Worm (Caenorhabditis elegans) whole organism, late embryonic: Measurements from ENCODE around the gene dlg-1.

Experiments
- C38D4.7 ChIP-seq: fragments of 200-800 bp; sonication (Bioruptor generic); optimal IDR thresholded peaks from 2 replicates; lab custom pipeline; 2018; ENCODE audit warnings: mild to moderate bottlenecking, missing genetic modification characterization, moderate library complexity, missing compliant biosample characterization
- F13H6.1 ChIP-seq: sonication (generic microtip); optimal IDR thresholded peaks from 2 replicates; lab custom pipeline; 2016; ENCODE audit warnings: missing genetic modification characterization, missing compliant biosample characterization
- K09A11.1 ChIP-seq: sonication (generic microtip); optimal IDR thresholded peaks from 2 replicates; lab custom pipeline; 2017; ENCODE audit warnings: antibody characterized with exemption, mild to moderate bottlenecking, missing genetic modification characterization, missing compliant biosample characterization; ENCODE audit not compliant: insufficient read depth
- T23F11.4 ChIP-seq: fragments of 200-800 bp; sonication (Bioruptor generic); optimal IDR thresholded peaks from 2 replicates; lab custom pipeline; 2018; ENCODE audit warnings: mild to moderate bottlenecking, missing genetic modification characterization, missing compliant biosample characterization
- ama-1 ChIP-seq: fragments of 150-350 bp; optimal IDR thresholded peaks from 2 replicates; lab custom pipeline; 2014
- ceh-18 ChIP-seq: sonication (generic microtip); optimal IDR thresholded peaks from 2 replicates; lab custom pipeline; 2016; ENCODE audit warnings: missing genetic modification characterization, missing compliant biosample characterization
- ceh-19 ChIP-seq: fragments of 200-800 bp; sonication (Bioruptor generic); optimal IDR thresholded peaks from 2 replicates; lab custom pipeline; 2018; ENCODE audit warnings: mild to moderate bottlenecking, missing genetic modification characterization, missing compliant biosample characterization
- ceh-2 ChIP-seq: sonication (generic microtip); optimal IDR thresholded peaks from 2 replicates; lab custom pipeline; 2016; ENCODE audit warnings: missing genotype, missing genetic modification characterization, missing compliant biosample characterization
- ceh-30 ChIP-seq: fragments of 150-350 bp; optimal IDR thresholded peaks from 2 replicates; lab custom pipeline; 2014; ENCODE audit warnings: missing biosample characterization, missing genetic modification characterization
- ceh-34 ChIP-seq: sonication (generic microtip); optimal IDR thresholded peaks from 2 replicates; lab custom pipeline; 2016; ENCODE audit warnings: mild to moderate bottlenecking, missing genetic modification characterization, missing compliant biosample characterization
- ceh-9 ChIP-seq: sonication (generic microtip); optimal IDR thresholded peaks from 2 replicates; lab custom pipeline; 2016; ENCODE audit warnings: mild to moderate bottlenecking, missing genetic modification characterization, inconsistent platforms, missing compliant biosample characterization
- che-1 ChIP-seq: sonication (generic microtip); optimal IDR thresholded peaks from 2 replicates; lab custom pipeline; 2016; ENCODE audit warnings: mild to moderate bottlenecking, missing genetic modification characterization, missing compliant biosample characterization
- dmd-4 ChIP-seq: sonication (generic microtip); optimal IDR thresholded peaks from 2 replicates; lab custom pipeline; 2016; ENCODE audit warnings: borderline replicate concordance, missing genetic modification characterization, missing compliant biosample characterization
- dve-1 ChIP-seq: sonication (generic microtip); optimal IDR thresholded peaks from 2 replicates; lab custom pipeline; 2017; ENCODE audit warnings: antibody characterized with exemption, mild to moderate bottlenecking, missing genetic modification characterization, missing compliant biosample characterization
- elt-2 ChIP-seq: sonication (generic microtip); optimal IDR thresholded peaks from 2 replicates; lab custom pipeline; 2016; ENCODE audit warnings: missing genetic modification reagents, missing genetic modification characterization, missing compliant biosample characterization
- elt-4 ChIP-seq: sonication (generic microtip); optimal IDR thresholded peaks from 2 replicates; lab custom pipeline; 2016; ENCODE audit warnings: missing genetic modification characterization, missing compliant biosample characterization
- fkh-10 ChIP-seq: fragments of 150-350 bp; optimal IDR thresholded peaks from 2 replicates; lab custom pipeline; 2014; ENCODE audit warnings: missing biosample characterization, missing genetic modification reagents, missing genetic modification characterization
- fkh-6 ChIP-seq: sonication (generic microtip); optimal IDR thresholded peaks from 2 replicates; lab custom pipeline; 2016; ENCODE audit warnings: missing genetic modification characterization, missing compliant biosample characterization
- gmeb-2 ChIP-seq: sonication (generic microtip); optimal IDR thresholded peaks from 2 replicates; lab custom pipeline; 2016; ENCODE audit warnings: missing genetic modification characterization, inconsistent platforms, missing compliant biosample characterization
- hlh-15 ChIP-seq: sonication (generic microtip); optimal IDR thresholded peaks from 2 replicates; lab custom pipeline; 2016; ENCODE audit warnings: missing genetic modification characterization, missing compliant biosample characterization
- hlh-30 ChIP-seq: sonication (generic microtip); optimal IDR thresholded peaks from 2 replicates; lab custom pipeline; 2017; ENCODE audit warnings: antibody characterized with exemption, missing genetic modification characterization, missing compliant biosample characterization; ENCODE audit not compliant: insufficient read depth
- mec-3 ChIP-seq: sonication (generic microtip); optimal IDR thresholded peaks from 2 replicates; lab custom pipeline; 2016; ENCODE audit warnings: borderline replicate concordance, missing genetic modification characterization, missing compliant biosample characterization
- nfya-1 ChIP-seq: sonication (generic microtip); optimal IDR thresholded peaks from 2 replicates; lab custom pipeline; 2017; ENCODE audit warnings: missing genetic modification characterization, mild to moderate bottlenecking, missing compliant biosample characterization, antibody characterized with exemption, moderate library complexity
- nhr-11 ChIP-seq: fragments of 150-350 bp; optimal IDR thresholded peaks from 2 replicates; lab custom pipeline; 2014; ENCODE audit warnings: missing biosample characterization, missing genetic modification characterization
- nhr-232 ChIP-seq: sonication (generic microtip); optimal IDR thresholded peaks from 2 replicates; lab custom pipeline; 2016; ENCODE audit warnings: missing genetic modification characterization, missing compliant biosample characterization
- odd-2 ChIP-seq: sonication (generic microtip); optimal IDR thresholded peaks from 2 replicates; lab custom pipeline; 2017; ENCODE audit warnings: antibody characterized with exemption, mild to moderate bottlenecking, missing genetic modification characterization, missing compliant biosample characterization
- pha-2 ChIP-seq: sonication (generic microtip); optimal IDR thresholded peaks from 2 replicates; lab custom pipeline; 2017; ENCODE audit warnings: mild to moderate bottlenecking, missing genetic modification characterization, missing compliant biosample characterization
- pqm-1 ChIP-seq: sonication (generic microtip); optimal IDR thresholded peaks from 2 replicates; lab custom pipeline; 2016; ENCODE audit warnings: missing genetic modification characterization, missing compliant biosample characterization
- ref-2 ChIP-seq: sonication (generic microtip); optimal IDR thresholded peaks from 2 replicates; lab custom pipeline; 2016; ENCODE audit warnings: missing genetic modification characterization, missing compliant biosample characterization
- sdc-2 ChIP-seq: sonication (generic microtip); optimal IDR thresholded peaks from 2 replicates; lab custom pipeline; 2016; ENCODE audit warnings: missing genotype, missing genetic modification characterization, missing compliant biosample characterization
- sox-2 ChIP-seq: fragments of 200-800 bp; sonication (Bioruptor generic); IDR thresholded peaks from 2 replicates; pipeline ENCODE4 v1.3.6; 2022; ENCODE audit warnings: missing genetic modification reagents, missing genetic modification characterization, missing compliant biosample characterization
- syd-9 ChIP-seq: sonication (generic microtip); optimal IDR thresholded peaks from 2 replicates; lab custom pipeline; 2016; ENCODE audit warnings: mild to moderate bottlenecking, missing genetic modification characterization, moderate library complexity, missing compliant biosample characterization
- tbx-2 ChIP-seq: sonication (generic microtip); optimal IDR thresholded peaks from 2 replicates; lab custom pipeline; 2016; ENCODE audit warnings: missing genetic modification characterization, missing compliant biosample characterization
- tbx-7 ChIP-seq: sonication (generic microtip); optimal IDR thresholded peaks from 2 replicates; lab custom pipeline; 2016; ENCODE audit warnings: missing genotype, missing genetic modification characterization, missing compliant biosample characterization
- ttx-3 ChIP-seq: sonication (generic microtip); optimal IDR thresholded peaks from 2 replicates; lab custom pipeline; 2016; ENCODE audit warnings: missing genetic modification reagents, missing genetic modification characterization, missing compliant biosample characterization
- unc-3 ChIP-seq, 2 experiments: fragments of 200-800 bp in 1 of 2; sonication (Bioruptor generic) in 1 of 2; sonication (generic microtip) in 1 of 2; conservative IDR thresholded peaks in 1 of 2; optimal IDR thresholded peaks in 1 of 2; 2 replicates each; pipeline versions ENCODE4 v1.3.6 to Lab custom; 2016 to 2022; ENCODE audit warnings: missing compliant biosample characterization in 2 of 2, missing genetic modification characterization in 2 of 2, missing genetic modification reagents in 1 of 2
- unc-86 ChIP-seq: sonication (generic microtip); optimal IDR thresholded peaks from 2 replicates; lab custom pipeline; 2016; ENCODE audit warnings: missing genetic modification characterization, missing compliant biosample characterization
- zip-5 ChIP-seq: sonication (generic microtip); optimal IDR thresholded peaks from 2 replicates; lab custom pipeline; 2016; ENCODE audit warnings: missing genetic modification characterization, missing compliant biosample characterization

Gene dlg-1

ce11 chrX:5479876-5480580 is 528 bp downstream of the dlg-1 start:
- TF ChIP-seq dmd-4 (tag; lab: Kevin White, UChicago), result peak; percentile 44
- peak; percentile 16 for TF ChIP-seq fkh-6 (tag; lab: Kevin White, UChicago)
- TF ChIP-seq ceh-34 (tag; lab: Kevin White, UChicago), result peak; percentile 60
- TF ChIP-seq tbx-2 (tag; lab: Kevin White, UChicago), result peak; percentile 68
- TF ChIP-seq ceh-2 (tag; lab: Kevin White, UChicago), result peak; percentile 43
- TF ChIP-seq odd-2 (tag; lab: Kevin White, UChicago), result no peak
- peak; percentile 5 for TF ChIP-seq hlh-30 (tag; lab: Kevin White, UChicago)
- peak; percentile 44 for TF ChIP-seq ceh-19 (GFP tag; lab: Kevin White, UChicago)
- peak; percentile 58 for TF ChIP-seq ref-2 (tag; lab: Kevin White, UChicago)
- no peak for TF ChIP-seq nhr-232 (tag; lab: Kevin White, UChicago)
- no peak for TF ChIP-seq che-1 (tag; lab: Kevin White, UChicago)
- peak; percentile 51 for TF ChIP-seq sdc-2 (tag; lab: Kevin White, UChicago)
- TF ChIP-seq ama-1 (lab: Kevin White, UChicago), result peak; percentile 74
- no peak for TF ChIP-seq mec-3 (tag; lab: Kevin White, UChicago)
- no peak for TF ChIP-seq C38D4.7
- TF ChIP-seq elt-4 (tag; lab: Kevin White, UChicago), result no peak
- TF ChIP-seq nfya-1, result peak; percentile 52
- peak; percentile 55 for TF ChIP-seq pha-2 (tag; lab: Kevin White, UChicago)
- no peak for TF ChIP-seq gmeb-2 (tag; lab: Kevin White, UChicago)
- TF ChIP-seq F13H6.1 (tag; lab: Kevin White, UChicago), result peak; percentile 38
- TF ChIP-seq pqm-1 (tag; lab: Kevin White, UChicago), result peak; percentile 64
- TF ChIP-seq elt-2, result peak; percentile 38

ce11 chrX:5485284-5485927 is 5.9 kb downstream of the dlg-1 start:
- no peak for TF ChIP-seq unc-86 (tag; lab: Kevin White, UChicago)
- TF ChIP-seq zip-5 (tag; lab: Kevin White, UChicago), result no peak
- TF ChIP-seq fkh-6 (tag; lab: Kevin White, UChicago), result no peak
- TF ChIP-seq T23F11.4, result no peak
- TF ChIP-seq sox-2, result no peak
- no peak for TF ChIP-seq ttx-3 (tag; lab: Kevin White, UChicago)
- peak; percentile 11 for TF ChIP-seq C38D4.7

- TF ChIP-seq sox-2 (no peak), F13H6.1 (tag; lab: Kevin White, UChicago) (no peak), fkh-10 (GFP tag; lab: Kevin White, UChicago) (no peak), dve-1 (tag; lab: Kevin White, UChicago) (no peak), mec-3 (tag; lab: Kevin White, UChicago) (no peak), elt-2 (no peak), hlh-15 (tag; lab: Kevin White, UChicago) (no peak), tbx-7 (tag; lab: Kevin White, UChicago) (no peak), ceh-30 (tag; lab: Kevin White, UChicago) (no peak), nhr-11 (no peak), ceh-18 (no peak), ceh-9 (tag; lab: Kevin White, UChicago) (no peak), unc-3 (GFP tag; conservative IDR thresholded peaks at IDR 0.05; lab: Robert Waterston, UW) (no peak), unc-3 (tag; optimal IDR thresholded peaks at IDR 0.05; lab: Kevin White, UChicago) (no peak), odd-2 (tag; lab: Kevin White, UChicago) (no peak), ceh-34 (tag; lab: Kevin White, UChicago) (no peak), K09A11.1 (tag; lab: Kevin White, UChicago) (no peak), syd-9 (tag; lab: Kevin White, UChicago) (no peak), C38D4.7 (no peak)
Measured at ce11 chrX:5485931-5486537, 6.5 kb downstream of the dlg-1 start, which contains the start of gene C25F6.1. TSS of gene C25F6.1 (plus strand) at chrX:5486487.
